Fruit fly (Drosophila melanogaster): Measurements from ENCODE around the gene OXA1L.

OXA1L gene

DNA sequence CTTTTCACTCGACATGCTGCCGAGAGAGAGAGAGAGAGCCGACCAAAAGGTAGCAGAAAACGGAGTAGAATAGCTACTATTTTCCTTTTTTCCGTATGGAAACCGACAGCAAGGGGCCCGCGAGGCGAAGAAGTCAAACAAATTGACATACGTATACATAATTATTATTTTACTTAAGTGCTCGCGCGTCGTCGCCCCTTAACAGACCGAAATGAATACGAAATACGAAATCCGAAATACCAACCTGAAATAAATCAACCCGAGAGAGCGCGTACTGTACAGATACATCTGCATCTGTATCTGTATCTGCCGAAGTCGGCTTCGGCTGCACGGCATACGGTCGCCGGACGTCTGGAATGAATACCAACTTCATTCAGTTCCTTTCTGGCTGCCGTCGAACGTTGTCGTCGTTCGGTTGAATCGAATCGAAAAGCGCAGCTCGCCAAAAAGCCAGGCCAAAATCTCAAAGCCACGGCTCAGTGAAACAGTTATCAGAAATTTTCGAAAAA lies 28.7 kb downstream of the OXA1L start (continued):
- no peak for TF ChIP-seq ro (GFP tag; IDR thresholded peaks at IDR 0.05)
- peak; percentile 63; the same call in 1 of the 2 replicates for TF ChIP-seq Rfx (GFP tag; IDR thresholded peaks at IDR 0.05)
- TF ChIP-seq HLH3B (GFP tag; IDR thresholded peaks at IDR 0.05) = no peak; the same call in 1 of the 2 replicates
- peak; percentile 5 for TF ChIP-seq Atf-2 (GFP tag; optimal IDR thresholded peaks at IDR 0.05)
- peak; percentile 57; the same call in 1 of the 2 replicates for TF ChIP-seq Atf6 (GFP tag; IDR thresholded peaks at IDR 0.05)
- no peak for TF ChIP-seq CG18476 (GFP tag; optimal IDR thresholded peaks at IDR 0.05)
- TF ChIP-seq Gug (GFP tag; IDR thresholded peaks at IDR 0.05) = peak; percentile 61; the same call in 2 of the 4 replicates
- peak in 1 of 2 experiments; percentile 63 for TF ChIP-seq Trl (optimal IDR thresholded peaks at IDR 0.05)
- TF ChIP-seq Trl (GFP tag; optimal IDR thresholded peaks at IDR 0.05) = peak; percentile 34
- no peak for TF ChIP-seq CG12155 (GFP tag; optimal IDR thresholded peaks at IDR 0.05)
- TF ChIP-seq her (GFP tag; optimal IDR thresholded peaks at IDR 0.05) = peak; percentile 41
- peak; percentile 4 for TF ChIP-seq CoRest (tag; optimal IDR thresholded peaks at IDR 0.05)
- TF ChIP-seq Dad (GFP tag; optimal IDR thresholded peaks at IDR 0.05) = peak; percentile 58
- TF ChIP-seq odd (GFP tag; optimal IDR thresholded peaks at IDR 0.05) = peak; percentile 32
- no peak for TF ChIP-seq CG7786 (GFP tag; optimal IDR thresholded peaks at IDR 0.05)
- peak; percentile 55 for TF ChIP-seq CG15269 (tag; optimal IDR thresholded peaks at IDR 0.05)
- TF ChIP-seq CG2120 (GFP tag; optimal IDR thresholded peaks at IDR 0.05) = peak; percentile 43
- TF ChIP-seq jing (GFP tag; optimal IDR thresholded peaks at IDR 0.05) = no peak
- no peak for TF ChIP-seq Chrac-16 (GFP tag; optimal IDR thresholded peaks at IDR 0.05)
- peak; percentile 82 for TF ChIP-seq tna (GFP tag; IDR thresholded peaks at IDR 0.05; ENCODE audit: partially characterized antibody)
- no peak; the same call in 1 of the 3 replicates for TF ChIP-seq Dbx (GFP tag; IDR thresholded peaks at IDR 0.05)
- no peak for TF ChIP-seq Dfd (GFP tag; optimal IDR thresholded peaks at IDR 0.05)
- TF ChIP-seq ranshi (GFP tag; IDR thresholded peaks at IDR 0.05) = 0 out of 2 replicates have a peak, but pooled peaks have one; percentile 46
- TF ChIP-seq cato (GFP tag; optimal IDR thresholded peaks at IDR 0.05; ENCODE audit: borderline replicate concordance) = no peak
- no peak for TF ChIP-seq H2.0 (GFP tag; IDR thresholded peaks at IDR 0.05)
- TF ChIP-seq Lim3 (GFP tag; IDR thresholded peaks at IDR 0.05) = no peak
- TF ChIP-seq CG10462 (GFP tag; optimal IDR thresholded peaks at IDR 0.05) = no peak
- TF ChIP-seq grn (GFP tag; optimal IDR thresholded peaks at IDR 0.05) = no peak
- no peak for TF ChIP-seq Gsc (GFP tag; IDR thresholded peaks at IDR 0.05)
- peak; percentile 67 for TF ChIP-seq pb (GFP tag; optimal IDR thresholded peaks at IDR 0.05)
- TF ChIP-seq CG7556 (GFP tag; optimal IDR thresholded peaks at IDR 0.05) = no peak
- peak; percentile 18 for TF ChIP-seq run (tag; optimal IDR thresholded peaks at IDR 0.05)
- TF ChIP-seq ttk (GFP tag; IDR thresholded peaks at IDR 0.05) = peak; percentile 33; the same call in 1 of the 2 replicates
- no peak for TF ChIP-seq CG8359 (GFP tag; optimal IDR thresholded peaks at IDR 0.05; ENCODE audit: borderline replicate concordance)
- peak; percentile 7 for TF ChIP-seq tx (GFP tag; optimal IDR thresholded peaks at IDR 0.05)
- TF ChIP-seq CG10543 (GFP tag; optimal IDR thresholded peaks at IDR 0.05) = peak; percentile 78
- TF ChIP-seq CG9215 (GFP tag; IDR thresholded peaks at IDR 0.05) = no peak
- TF ChIP-seq CG11723 (GFP tag; optimal IDR thresholded peaks at IDR 0.05) = no peak
- peak; percentile 52; the same call in 1 of the 2 replicates for TF ChIP-seq sna (GFP tag; IDR thresholded peaks at IDR 0.05; ENCODE audit: partially characterized antibody)
- no peak for TF ChIP-seq MESR4 (GFP tag; optimal IDR thresholded peaks at IDR 0.05)
- TF ChIP-seq Elba2 (GFP tag; optimal IDR thresholded peaks at IDR 0.05) = no peak
- TF ChIP-seq Blimp-1 (GFP tag; optimal IDR thresholded peaks at IDR 0.05) = no peak
- 0 out of 2 replicates have a peak, but pooled peaks have one; percentile 14 for TF ChIP-seq CG32772 (GFP tag; IDR thresholded peaks at IDR 0.05)
- TF ChIP-seq knrl (GFP tag; IDR thresholded peaks at IDR 0.05; ENCODE audit: partially characterized antibody) = peak; percentile 42; the same call in 1 of the 3 replicates
- TF ChIP-seq CG1233 (GFP tag; optimal IDR thresholded peaks at IDR 0.05) = peak; percentile 50
- peak; percentile 43; the same call in 1 of the 2 replicates for TF ChIP-seq CG1024 (GFP tag; IDR thresholded peaks at IDR 0.05)
- TF ChIP-seq CG10321 (GFP tag; IDR thresholded peaks at IDR 0.05) = peak; percentile 63; the same call in 1 of the 2 replicates
- no peak for TF ChIP-seq Oaz (GFP tag; IDR thresholded peaks at IDR 0.05)
- no peak for TF ChIP-seq eyg (GFP tag; optimal IDR thresholded peaks at IDR 0.05)
- TF ChIP-seq HmgZ (tag; optimal IDR thresholded peaks at IDR 0.05) = peak; percentile 84
